Worm (Caenorhabditis elegans): ENCODE measurements around the gene spex-3.

The spex-3 gene

DNA sequence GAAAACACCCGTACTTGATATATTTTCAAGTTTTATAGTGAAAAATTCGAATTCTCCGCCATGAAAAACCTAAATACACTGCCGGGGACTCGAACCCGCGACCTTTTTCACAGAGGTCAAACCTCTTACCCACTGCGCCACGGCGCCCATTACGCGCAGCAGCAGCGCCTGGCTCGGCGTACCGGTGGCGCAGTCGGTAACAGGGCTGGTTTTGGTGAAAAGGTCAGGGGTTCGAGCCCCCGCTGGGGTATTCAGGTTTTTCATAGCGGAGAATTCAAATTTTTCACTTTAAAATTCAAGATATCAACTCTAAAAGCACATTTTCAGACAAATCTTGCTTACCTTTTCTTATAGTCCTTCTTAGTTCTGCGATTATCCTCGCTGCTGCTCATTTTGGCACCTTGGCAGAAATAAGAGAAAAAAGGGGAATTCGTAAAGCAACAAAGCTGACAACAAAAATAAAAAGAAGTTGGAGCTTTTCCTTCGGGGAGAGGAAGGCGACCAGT lies 37.4 kb downstream of the spex-3 start, which contains the start of gene Y22D7AL.16:
Gene Y22D7AL.16 (minus strand): TSS at position 456 of the 506 bp plus-strand sequence.
- no peak for TF ChIP-seq W03F9.2 (tag; optimal IDR thresholded peaks at IDR 0.05)
- TF ChIP-seq him-1 (tag; optimal IDR thresholded peaks at IDR 0.05) = no peak
- no peak for TF ChIP-seq dao-5 (tag; optimal IDR thresholded peaks at IDR 0.05)

- TF ChIP-seq W03F9.2 (tag; optimal IDR thresholded peaks at IDR 0.05) (no peak), him-1 (tag; optimal IDR thresholded peaks at IDR 0.05) (no peak), dao-5 (tag; optimal IDR thresholded peaks at IDR 0.05) (no peak)
Measured at ce11 chrIII:1663056-1663455, 39.2 kb downstream of the spex-3 start.

DNA sequence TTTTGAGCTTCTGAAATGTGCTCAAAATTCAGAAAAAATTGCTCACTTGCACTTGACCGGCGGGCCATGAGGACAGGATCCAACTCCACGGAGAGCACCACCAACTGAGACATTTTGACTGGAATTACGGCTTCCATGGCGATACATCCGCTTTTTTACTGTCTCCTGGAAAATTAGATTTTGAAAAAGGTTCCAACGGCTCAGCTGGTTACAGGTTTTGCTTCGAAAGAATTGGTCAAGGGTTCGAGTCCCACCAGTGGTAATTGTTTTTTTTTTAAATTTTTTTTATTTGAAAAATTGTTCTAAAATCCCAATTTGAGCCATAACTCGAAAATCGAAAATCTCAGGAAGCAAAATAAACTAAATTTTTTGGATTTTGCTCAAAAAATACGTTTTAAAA lies 39.8 kb downstream of the spex-3 start:
- TF ChIP-seq W03F9.2 (tag; optimal IDR thresholded peaks at IDR 0.05) = no peak
- TF ChIP-seq him-1 (tag; optimal IDR thresholded peaks at IDR 0.05) = no peak
- TF ChIP-seq dao-5 (tag; optimal IDR thresholded peaks at IDR 0.05) = no peak

DNA sequence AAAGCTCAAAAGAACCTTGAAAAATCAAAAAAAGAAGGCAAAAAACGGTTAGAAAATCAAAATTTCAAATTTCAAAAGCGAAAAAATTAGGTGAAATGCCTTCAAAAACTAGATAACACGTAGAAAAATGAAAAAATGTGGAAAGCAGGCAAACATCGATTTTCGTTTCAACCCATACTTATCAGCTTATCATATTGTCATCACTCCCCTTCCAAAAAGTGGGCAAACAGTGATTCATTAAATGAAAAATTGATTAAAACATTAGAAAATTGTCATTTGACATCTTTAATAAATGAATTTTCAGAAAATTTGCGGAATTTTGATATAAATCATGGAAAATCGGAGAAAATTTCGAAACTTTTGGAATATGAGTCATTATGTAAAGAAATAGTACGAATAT lies 41.2 kb downstream of the spex-3 start:
- no peak for TF ChIP-seq him-1 (tag; optimal IDR thresholded peaks at IDR 0.05)

- TF ChIP-seq dao-5 (tag; optimal IDR thresholded peaks at IDR 0.05) = no peak
- no peak for TF ChIP-seq W03F9.2 (tag; optimal IDR thresholded peaks at IDR 0.05)
- TF ChIP-seq him-1 (tag; optimal IDR thresholded peaks at IDR 0.05) = no peak
Measured at ce11 chrIII:1659763-1660162, 42.5 kb downstream of the spex-3 start, which contains the start of gene Y22D7AL.15. Y22D7AL.15 (minus strand) TSS chrIII:1659863.

DNA sequence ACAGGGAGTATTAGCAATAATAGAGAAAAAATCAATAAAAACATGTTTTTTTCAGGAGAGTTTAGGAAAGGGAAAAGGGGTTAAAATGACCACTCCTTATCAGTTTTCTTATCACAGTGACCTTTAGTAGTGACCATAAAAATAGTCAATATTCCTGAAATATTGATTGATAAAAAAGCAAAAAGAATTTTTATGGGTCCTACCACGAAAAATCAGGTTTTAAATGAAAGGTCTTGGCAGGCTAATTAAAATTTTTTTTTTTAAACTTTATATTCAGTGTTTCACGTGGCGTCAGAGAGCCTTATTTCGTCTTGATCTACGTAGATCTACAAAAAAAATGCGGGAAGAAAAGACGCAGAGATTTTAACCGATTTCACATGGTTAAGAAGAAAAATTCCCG lies 44.9 kb downstream of the spex-3 start, which contains the start of gene cht-4:
Gene cht-4 (minus strand): TSS at position 101 of the 400 bp plus-strand sequence.
- TF ChIP-seq him-1 (tag; optimal IDR thresholded peaks at IDR 0.05) (no peak), dao-5 (tag; optimal IDR thresholded peaks at IDR 0.05) (no peak), W03F9.2 (tag; optimal IDR thresholded peaks at IDR 0.05) (no peak)

ce11 chrIII:1652925-1653324 lies 49.3 kb downstream of the spex-3 start:
- TF ChIP-seq W03F9.2 (tag; optimal IDR thresholded peaks at IDR 0.05) = no peak
- no peak for TF ChIP-seq dao-5 (tag; optimal IDR thresholded peaks at IDR 0.05)
- no peak for TF ChIP-seq him-1 (tag; optimal IDR thresholded peaks at IDR 0.05)

ce11 chrIII:1652181-1652580 lies 50.1 kb downstream of the spex-3 start, which contains the start of gene Y22D7AL.1:
Y22D7AL.1 (plus strand) TSS chrIII:1652481.
- TF ChIP-seq W03F9.2 (tag; optimal IDR thresholded peaks at IDR 0.05) (no peak), him-1 (tag; optimal IDR thresholded peaks at IDR 0.05) (no peak), dao-5 (tag; optimal IDR thresholded peaks at IDR 0.05) (no peak)

Data from whole organism, L4/young adult.